Worm (Caenorhabditis elegans): ENCODE measurements around the gene dsl-1.

- no peak for TF ChIP-seq him-1 (tag; optimal IDR thresholded peaks at IDR 0.05)
- TF ChIP-seq dao-5 (tag; optimal IDR thresholded peaks at IDR 0.05): no peak
- TF ChIP-seq W03F9.2 (tag; optimal IDR thresholded peaks at IDR 0.05): no peak
Observed at ce11 chrIV:1215536-1215935, 7.7 kb upstream of the dsl-1 start.
